Worm (Caenorhabditis elegans): ENCODE results near the gene Y55B1BL.2.

Gene Y55B1BL.2

DNA sequence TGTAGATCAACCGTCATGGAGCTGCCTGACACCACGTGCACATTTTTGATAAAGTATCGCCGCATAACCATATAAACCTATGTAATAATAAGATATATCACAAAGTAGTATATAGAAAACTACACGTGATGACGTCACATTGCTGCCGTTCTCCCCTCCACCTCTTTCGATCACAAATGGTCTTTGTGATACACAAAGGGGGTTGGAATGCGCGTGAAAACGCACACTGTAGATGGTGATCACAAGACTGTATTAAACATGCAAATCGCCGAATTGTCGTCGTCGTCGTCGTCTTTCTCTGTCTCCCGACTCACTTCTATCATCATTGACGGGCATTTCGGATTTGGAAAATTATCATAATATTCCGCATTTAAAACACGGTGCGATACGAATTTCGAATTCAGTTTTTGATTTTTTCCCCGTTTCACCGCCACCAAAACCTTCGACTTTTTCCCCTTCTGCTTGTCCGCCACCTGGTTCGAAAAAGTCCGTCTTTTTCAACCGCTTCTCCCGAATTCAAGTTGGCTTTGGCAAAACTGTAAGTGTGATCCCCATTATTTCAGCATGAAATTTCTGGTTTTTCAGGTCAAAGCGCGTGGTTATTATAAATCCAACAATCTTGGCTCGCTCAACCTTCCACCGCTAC lies at the start of gene Y55B1BL.2, which contains the start of gene Y55B1BL.1:
Gene Y55B1BL.2 (plus strand): TSS at position 596 of the 646 bp plus-strand sequence.
Gene Y55B1BL.1 (plus strand): TSS at position 217 of the 646 bp plus-strand sequence.
- TF ChIP-seq nhr-12 (tag; optimal IDR thresholded peaks at IDR 0.05) (no peak), nhr-2 (tag; optimal IDR thresholded peaks at IDR 0.05) (no peak), ceh-83 (GFP tag; optimal IDR thresholded peaks at IDR 0.05) (no peak), lsy-2 (tag; optimal IDR thresholded peaks at IDR 0.05) (no peak), unc-120 (tag; optimal IDR thresholded peaks at IDR 0.05; ENCODE audit: poor library complexity, severe bottlenecking) (no peak), ceh-43 (GFP tag; optimal IDR thresholded peaks at IDR 0.05) (no peak), zip-8 (tag; optimal IDR thresholded peaks at IDR 0.05) (peak; percentile 22)

DNA sequence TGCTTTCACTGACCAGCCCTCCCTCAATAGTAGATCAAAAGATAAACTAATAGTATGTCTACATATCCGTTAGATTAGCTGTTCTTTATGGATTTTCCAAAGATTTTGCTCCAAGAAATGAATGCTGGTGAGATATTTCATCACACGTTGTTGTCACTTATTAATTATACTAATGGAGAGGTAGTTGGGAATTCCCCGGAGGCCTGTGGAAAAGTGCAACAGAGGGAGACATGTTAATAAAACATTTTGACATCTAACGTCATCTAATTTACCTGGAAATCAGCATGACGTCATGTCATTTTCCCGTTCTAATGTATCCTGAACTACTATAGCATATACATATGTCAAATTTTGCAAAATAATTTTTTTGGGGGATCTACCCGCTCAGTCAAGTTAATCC lies 49.6 kb upstream of the Y55B1BL.2 start:
- TF ChIP-seq zip-8 (tag; optimal IDR thresholded peaks at IDR 0.05) (peak; percentile 3), tbx-8 (GFP tag; optimal IDR thresholded peaks at IDR 0.05) (no peak)

DNA sequence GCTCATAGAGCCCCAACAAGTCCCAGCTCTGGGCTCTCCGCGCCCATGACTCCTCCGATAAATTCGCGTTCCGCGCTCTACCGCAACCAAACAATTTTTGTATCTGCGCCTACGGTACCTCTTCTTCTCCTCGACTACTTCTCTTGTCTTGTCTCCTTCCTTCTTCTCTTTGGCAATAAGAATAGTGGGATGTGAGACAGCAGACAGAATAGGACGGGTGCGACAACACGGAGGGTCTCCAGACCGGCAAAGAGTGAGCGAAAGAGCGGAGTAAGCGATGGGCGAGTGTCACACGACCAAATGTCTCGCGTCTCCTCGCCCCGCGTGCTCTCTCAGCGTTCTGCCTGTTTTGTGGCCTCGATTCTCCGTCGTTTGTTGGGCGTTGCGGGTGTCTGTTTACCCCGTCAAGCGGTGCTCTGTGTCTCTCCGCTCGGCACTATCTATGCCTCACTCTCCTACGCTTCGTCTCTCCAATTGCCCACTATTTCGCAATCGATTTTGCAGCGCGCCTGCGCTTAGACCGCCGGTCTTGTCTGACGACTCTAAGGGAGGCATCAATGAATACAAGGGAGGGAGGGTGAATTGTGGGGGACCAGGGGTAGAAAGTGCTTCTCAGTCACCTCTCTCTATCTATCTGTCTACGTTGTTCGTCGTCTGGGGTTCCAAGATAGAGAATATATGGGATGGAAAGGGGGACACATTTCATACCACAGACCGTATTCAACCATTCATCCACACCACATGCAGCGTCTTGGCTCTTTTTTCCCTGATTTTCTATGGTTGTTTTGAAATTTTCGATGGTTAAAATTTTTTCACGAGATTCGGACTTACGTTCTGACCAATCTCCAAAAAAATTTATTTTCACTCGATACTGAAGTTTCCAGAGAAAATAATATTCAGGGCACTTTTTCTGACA lies 47.8 kb upstream of the Y55B1BL.2 start, which contains the start of gene gei-4:
Gene gei-4 (minus strand): TSS at position 256 of the 916 bp plus-strand sequence.
- peak; percentile 95 for TF ChIP-seq ham-2 (GFP tag; optimal IDR thresholded peaks at IDR 0.05)
- TF ChIP-seq flh-1 (GFP tag; optimal IDR thresholded peaks at IDR 0.05): no peak
- no peak for TF ChIP-seq lin-32 (GFP tag; optimal IDR thresholded peaks at IDR 0.05)
- TF ChIP-seq lsy-2 (tag; optimal IDR thresholded peaks at IDR 0.05): peak; percentile 46
- peak; percentile 77 for TF ChIP-seq ztf-11 (tag; optimal IDR thresholded peaks at IDR 0.05)
- TF ChIP-seq lin-13 (tag; optimal IDR thresholded peaks at IDR 0.05): peak; percentile 16
- TF ChIP-seq M03D4.4 (tag; optimal IDR thresholded peaks at IDR 0.05): peak; percentile 14
- peak; percentile 36 for TF ChIP-seq nhr-76 (tag; optimal IDR thresholded peaks at IDR 0.05)
- TF ChIP-seq sptf-1 (tag; optimal IDR thresholded peaks at IDR 0.05): no peak
- TF ChIP-seq bed-3 (GFP tag; optimal IDR thresholded peaks at IDR 0.05): no peak
- peak; percentile 79 for TF ChIP-seq unc-120 (tag; optimal IDR thresholded peaks at IDR 0.05; ENCODE audit: poor library complexity, severe bottlenecking)
- TF ChIP-seq unc-39 (tag; optimal IDR thresholded peaks at IDR 0.05): peak; percentile 86
- no peak for TF ChIP-seq ceh-43 (GFP tag; optimal IDR thresholded peaks at IDR 0.05)
- TF ChIP-seq drap-1 (GFP tag; optimal IDR thresholded peaks at IDR 0.05): peak; percentile 70
- peak; percentile 33 for TF ChIP-seq nhr-2 (tag; optimal IDR thresholded peaks at IDR 0.05)
- TF ChIP-seq zip-8 (tag; optimal IDR thresholded peaks at IDR 0.05): no peak
- TF ChIP-seq hlh-1 (tag; optimal IDR thresholded peaks at IDR 0.05): peak; percentile 15
- TF ChIP-seq snpc-4 (tag; optimal IDR thresholded peaks at IDR 0.05): no peak
- TF ChIP-seq mls-2 (tag; optimal IDR thresholded peaks at IDR 0.05): peak; percentile 74
- peak; percentile 43 for TF ChIP-seq cnd-1 (tag; optimal IDR thresholded peaks at IDR 0.05)
- TF ChIP-seq elt-3 (tag; optimal IDR thresholded peaks at IDR 0.05): no peak
- no peak for TF ChIP-seq sem-2 (GFP tag; optimal IDR thresholded peaks at IDR 0.05)
- no peak for TF ChIP-seq elt-1 (tag; optimal IDR thresholded peaks at IDR 0.05; ENCODE audit: borderline replicate concordance, insufficient read depth)
- peak; percentile 18 for TF ChIP-seq mep-1 (tag; optimal IDR thresholded peaks at IDR 0.05)
- TF ChIP-seq blmp-1 (tag; optimal IDR thresholded peaks at IDR 0.05): no peak
- TF ChIP-seq nhr-28 (tag; optimal IDR thresholded peaks at IDR 0.05): no peak
- TF ChIP-seq nhr-12 (tag; optimal IDR thresholded peaks at IDR 0.05): peak; percentile 50
- peak; percentile 43 for TF ChIP-seq pha-4 (tag; optimal IDR thresholded peaks at IDR 0.05)
- peak; percentile 37 for TF ChIP-seq mab-5 (tag; optimal IDR thresholded peaks at IDR 0.05)
- no peak for TF ChIP-seq ceh-83 (GFP tag; optimal IDR thresholded peaks at IDR 0.05)
- peak; percentile 87 for TF ChIP-seq unc-62 (GFP tag; optimal IDR thresholded peaks at IDR 0.05)
- no peak for TF ChIP-seq nhr-237 (tag; optimal IDR thresholded peaks at IDR 0.05)
- TF ChIP-seq tbx-8 (GFP tag; optimal IDR thresholded peaks at IDR 0.05): no peak
- peak; percentile 58 for TF ChIP-seq ceh-39 (tag; optimal IDR thresholded peaks at IDR 0.05)
- TF ChIP-seq ces-1 (GFP tag; optimal IDR thresholded peaks at IDR 0.05): peak; percentile 81

Measured in whole organism, mixed stage, embryonic.